Worm (Caenorhabditis elegans) whole organism, young adult: ENCODE results near the gene Y57G11C.5.

Experiments
- B0261.1 ChIP-seq: sonication (generic microtip); optimal IDR thresholded peaks from 2 replicates; lab custom pipeline; 2016; ENCODE audit warnings: mild to moderate bottlenecking, missing genetic modification characterization, moderate library complexity, missing compliant biosample characterization
- C17E4.6 ChIP-seq: fragments of 200-800 bp; sonication (Bioruptor generic); IDR thresholded peaks from 2 replicates; pipeline ENCODE4 v1.3.6; 2022; ENCODE audit warnings: missing genetic modification reagents, missing genetic modification characterization, missing compliant biosample characterization
- F10E7.11 ChIP-seq: sonication (generic microtip); optimal IDR thresholded peaks from 2 replicates; lab custom pipeline; 2017; ENCODE audit warnings: mild to moderate bottlenecking, missing genetic modification characterization, moderate library complexity, missing compliant biosample characterization
- F23B12.7 ChIP-seq: sonication (generic microtip); optimal IDR thresholded peaks from 2 replicates; lab custom pipeline; 2017; ENCODE audit warnings: missing genetic modification characterization, mild to moderate bottlenecking, missing compliant biosample characterization, antibody characterized with exemption, moderate library complexity; ENCODE audit not compliant: insufficient read depth
- F37B4.10 ChIP-seq: fragments of 200-800 bp; sonication (Bioruptor generic); IDR thresholded peaks from 2 replicates; pipeline ENCODE4 v1.3.6; 2022; ENCODE audit warnings: missing genetic modification characterization, missing compliant biosample characterization
- F49E8.2 ChIP-seq: sonication (generic microtip); optimal IDR thresholded peaks from 3 replicates; lab custom pipeline; 2017; ENCODE audit warnings: missing genetic modification characterization, mild to moderate bottlenecking, missing compliant biosample characterization, antibody characterized with exemption, moderate library complexity; ENCODE audit not compliant: insufficient read depth
- F57A8.1 ChIP-seq: fragments of 200-800 bp; sonication (Bioruptor generic); optimal IDR thresholded peaks from 2 replicates; lab custom pipeline; 2018; ENCODE audit warnings: mild to moderate bottlenecking, missing genetic modification characterization, moderate library complexity, missing compliant biosample characterization
- F57C9.4 ChIP-seq: sonication (generic microtip); optimal IDR thresholded peaks from 2 replicates; lab custom pipeline; 2017; ENCODE audit warnings: mild to moderate bottlenecking, missing genetic modification characterization, missing compliant biosample characterization
- K11D2.4 ChIP-seq: fragments of 200-800 bp; sonication (Bioruptor generic); IDR thresholded peaks from 2 replicates; pipeline ENCODE4 v1.3.6; 2022; ENCODE audit warnings: missing genetic modification reagents, missing genetic modification characterization, missing compliant biosample characterization
- T26A5.8 ChIP-seq: sonication (generic microtip); optimal IDR thresholded peaks from 2 replicates; lab custom pipeline; 2016; ENCODE audit warnings: missing genetic modification characterization, missing compliant biosample characterization
- Y67H2A.10 ChIP-seq: fragments of 200-800 bp; sonication (Bioruptor generic); conservative IDR thresholded peaks from 2 replicates; pipeline ENCODE4 v1.3.6; 2022; ENCODE audit warnings: missing genetic modification reagents, missing genetic modification characterization, missing compliant biosample characterization
- Y79H2A.3 ChIP-seq: fragments of 200-800 bp; sonication (Bioruptor generic); conservative IDR thresholded peaks from 2 replicates; pipeline ENCODE4 v1.3.6; 2022; ENCODE audit warnings: missing genetic modification reagents, missing genetic modification characterization, missing compliant biosample characterization
- akir-1 ChIP-seq: fragments of 200-800 bp; sonication (Bioruptor generic); optimal IDR thresholded peaks from 2 replicates; lab custom pipeline; 2018; ENCODE audit warnings: mild to moderate bottlenecking, missing genetic modification characterization, moderate library complexity, missing compliant biosample characterization
- ama-1 ChIP-seq, 3 experiments: fragments of 150-350 bp in 1 of 3; sonication (generic microtip) in 2 of 3; optimal IDR thresholded peaks; 2 replicates each; lab custom pipeline; 2014 to 2018; ENCODE audit warnings: missing biosample characterization in 2 of 3, missing genetic modification characterization in 2 of 3, missing genetic modification reagents in 2 of 3
- aptf-3 ChIP-seq: fragments of 200-800 bp; sonication (Bioruptor generic); IDR thresholded peaks from 2 replicates; pipeline ENCODE4 v1.3.6; 2022; ENCODE audit warnings: missing genetic modification characterization, missing compliant biosample characterization
- attf-5 ChIP-seq: fragments of 200-800 bp; sonication (Bioruptor generic); optimal IDR thresholded peaks from 2 replicates; lab custom pipeline; 2018; ENCODE audit warnings: mild to moderate bottlenecking, missing genetic modification characterization, missing compliant biosample characterization
- ceh-91 ChIP-seq: fragments of 200-800 bp; sonication (Bioruptor generic); IDR thresholded peaks from 2 replicates; pipeline ENCODE4 v1.3.6; 2022; ENCODE audit warnings: missing genetic modification reagents, missing genetic modification characterization, missing compliant biosample characterization
- die-1 ChIP-seq: sonication (generic microtip); optimal IDR thresholded peaks from 2 replicates; lab custom pipeline; 2016; ENCODE audit warnings: missing genotype, mild to moderate bottlenecking, missing genetic modification characterization, missing compliant biosample characterization
- dox-1 ChIP-seq: fragments of 200-800 bp; sonication (Bioruptor generic); IDR thresholded peaks from 2 replicates; pipeline ENCODE4 v1.3.6; 2022; ENCODE audit warnings: missing genetic modification reagents, missing genetic modification characterization, missing compliant biosample characterization
- dpl-1 ChIP-seq: fragments of 150-350 bp; optimal IDR thresholded peaks from 2 replicates; lab custom pipeline; 2014; ENCODE audit warnings: missing biosample characterization, missing genetic modification reagents, missing genetic modification characterization
- efl-1 ChIP-seq: fragments of 150-350 bp; optimal IDR thresholded peaks from 2 replicates; lab custom pipeline; 2014; ENCODE audit warnings: missing biosample characterization, missing genetic modification reagents, missing genetic modification characterization
- egrh-3 ChIP-seq: fragments of 200-800 bp; sonication (Bioruptor generic); IDR thresholded peaks from 2 replicates; pipeline ENCODE4 v1.3.6; 2022; ENCODE audit warnings: missing genetic modification reagents, missing genetic modification characterization, missing compliant biosample characterization
- ekl-4 ChIP-seq: fragments of 200-800 bp; sonication (Bioruptor generic); IDR thresholded peaks from 2 replicates; pipeline ENCODE4 v1.3.6; 2022; ENCODE audit warnings: missing genetic modification reagents, missing genetic modification characterization, missing compliant biosample characterization
- him-1 ChIP-seq: sonication (generic microtip); optimal IDR thresholded peaks from 2 replicates; lab custom pipeline; 2016; ENCODE audit warnings: missing genotype, missing genetic modification reagents, missing genetic modification characterization, missing compliant biosample characterization
- hlh-12 ChIP-seq: sonication (generic microtip); optimal IDR thresholded peaks from 2 replicates; lab custom pipeline; 2016; ENCODE audit warnings: missing genetic modification characterization, missing compliant biosample characterization
- hmg-20 ChIP-seq: fragments of 200-800 bp; sonication (Bioruptor generic); IDR thresholded peaks from 2 replicates; pipeline ENCODE4 v1.3.6; 2022; ENCODE audit warnings: missing genetic modification reagents, missing genetic modification characterization, missing compliant biosample characterization
- hrde-1 ChIP-seq: sonication (generic microtip); optimal IDR thresholded peaks from 2 replicates; lab custom pipeline; 2016; ENCODE audit warnings: missing genetic modification characterization, mild to moderate bottlenecking, missing compliant biosample characterization, moderate library complexity, missing genotype, missing genetic modification reagents, borderline replicate concordance
- let-526 ChIP-seq: fragments of 200-800 bp; sonication (Bioruptor generic); IDR thresholded peaks from 2 replicates; pipeline ENCODE4 v1.3.6; 2022; ENCODE audit warnings: missing genetic modification reagents, missing genetic modification characterization, missing compliant biosample characterization
- let-607 ChIP-seq, 2 experiments: fragments of 200-800 bp in 1 of 2; sonication (Bioruptor generic) in 1 of 2; sonication (generic microtip) in 1 of 2; optimal IDR thresholded peaks; 2 replicates each; lab custom pipeline; 2016 to 2018; ENCODE audit warnings: mild to moderate bottlenecking in 2 of 2, missing compliant biosample characterization in 2 of 2, missing genetic modification characterization in 2 of 2, moderate library complexity in 2 of 2, missing genotype in 1 of 2
- lin-26 ChIP-seq: fragments of 200-800 bp; sonication (Bioruptor generic); IDR thresholded peaks from 2 replicates; pipeline ENCODE4 v1.3.6; 2022; ENCODE audit warnings: missing genetic modification reagents, missing genetic modification characterization, missing compliant biosample characterization
- lin-35 ChIP-seq, 3 experiments: fragments of 150-350 bp in 2 of 3; sonication (generic microtip) in 1 of 3; optimal IDR thresholded peaks; 2 replicates each; lab custom pipeline; 2014 to 2018; ENCODE audit warnings: missing biosample characterization in 3 of 3, missing genetic modification characterization in 3 of 3, missing genetic modification reagents in 3 of 3
- lin-54 ChIP-seq: fragments of 200-800 bp; sonication (Bioruptor generic); optimal IDR thresholded peaks from 2 replicates; lab custom pipeline; 2018; ENCODE audit warnings: mild to moderate bottlenecking, missing genetic modification characterization, missing compliant biosample characterization
- lsl-1 ChIP-seq: fragments of 200-800 bp; sonication (Bioruptor generic); optimal IDR thresholded peaks from 2 replicates; lab custom pipeline; 2018; ENCODE audit warnings: mild to moderate bottlenecking, missing genetic modification characterization, moderate library complexity, missing compliant biosample characterization
- madf-10 ChIP-seq: sonication (generic microtip); optimal IDR thresholded peaks from 2 replicates; lab custom pipeline; 2016; ENCODE audit warnings: mild to moderate bottlenecking, missing genetic modification characterization, missing compliant biosample characterization
- madf-6 ChIP-seq: fragments of 200-800 bp; sonication (Bioruptor generic); IDR thresholded peaks from 2 replicates; pipeline ENCODE4 v1.3.6; 2022; ENCODE audit warnings: missing genetic modification reagents, missing genetic modification characterization, missing compliant biosample characterization
- mcd-1 ChIP-seq: fragments of 200-800 bp; sonication (Bioruptor generic); IDR thresholded peaks from 2 replicates; pipeline ENCODE4 v1.3.6; 2022; ENCODE audit warnings: missing genetic modification reagents, missing genetic modification characterization, missing compliant biosample characterization
- nfyb-1 ChIP-seq: fragments of 200-800 bp; sonication (Bioruptor generic); IDR thresholded peaks from 2 replicates; pipeline ENCODE4 v1.3.6; 2022; ENCODE audit warnings: missing genetic modification reagents, missing genetic modification characterization, missing compliant biosample characterization
- nhr-90 ChIP-seq: sonication (generic microtip); optimal IDR thresholded peaks from 2 replicates; lab custom pipeline; 2016; ENCODE audit warnings: missing genotype, mild to moderate bottlenecking, missing genetic modification characterization, missing compliant biosample characterization
- rec-8 ChIP-seq, 2 experiments: sonication (generic microtip); optimal IDR thresholded peaks; 2 replicates each; lab custom pipeline; 2016; ENCODE audit warnings: mild to moderate bottlenecking in 2 of 2, missing genetic modification characterization in 2 of 2, missing genetic modification reagents in 2 of 2, missing genotype in 2 of 2, missing biosample characterization in 1 of 2, missing compliant biosample characterization in 1 of 2, moderate library complexity in 1 of 2
- snpc-3.4 ChIP-seq: sonication (generic microtip); optimal IDR thresholded peaks from 2 replicates; lab custom pipeline; 2017; ENCODE audit warnings: missing genetic modification characterization, mild to moderate bottlenecking, missing compliant biosample characterization, antibody characterized with exemption, moderate library complexity, missing genotype, missing genetic modification reagents
- snpc-4 ChIP-seq, 5 experiments: fragments of 150-350 bp in 1 of 5; sonication (generic microtip) in 4 of 5; optimal IDR thresholded peaks; 2 replicates each; lab custom pipeline; 2014 to 2018; ENCODE audit warnings: missing genetic modification characterization in 5 of 5, missing biosample characterization in 3 of 5, antibody characterized with exemption in 2 of 5, mild to moderate bottlenecking in 2 of 5, missing compliant biosample characterization in 2 of 5, missing genotype in 2 of 5, moderate library complexity in 2 of 5, missing genetic modification reagents in 1 of 5
- xnd-1 ChIP-seq: sonication (generic microtip); optimal IDR thresholded peaks from 2 replicates; lab custom pipeline; 2016; ENCODE audit warnings: missing genotype, missing genetic modification reagents, missing genetic modification characterization, missing compliant biosample characterization
- ztf-22 ChIP-seq: fragments of 200-800 bp; sonication (Bioruptor generic); optimal IDR thresholded peaks from 2 replicates; lab custom pipeline; 2018; ENCODE audit warnings: mild to moderate bottlenecking, missing genetic modification characterization, moderate library complexity, missing compliant biosample characterization
- ztf-25 ChIP-seq: fragments of 200-800 bp; sonication (Bioruptor generic); IDR thresholded peaks from 2 replicates; pipeline ENCODE4 v1.3.6; 2022; ENCODE audit warnings: missing genetic modification reagents, missing genetic modification characterization, missing compliant biosample characterization
- ztf-26 ChIP-seq: sonication (generic microtip); optimal IDR thresholded peaks from 2 replicates; lab custom pipeline; 2017; ENCODE audit warnings: missing genetic modification characterization, missing compliant biosample characterization
- ztf-3 ChIP-seq: fragments of 200-800 bp; sonication (Bioruptor generic); optimal IDR thresholded peaks from 2 replicates; lab custom pipeline; 2018; ENCODE audit warnings: mild to moderate bottlenecking, missing genetic modification characterization, missing compliant biosample characterization

Y57G11C.5 gene

ce11 chrIV:14764719-14765173, 490 bp downstream of the Y57G11C.5 start (continued):
- TF ChIP-seq akir-1 (GFP tag; lab: Kevin White, UChicago) (no peak), F57A8.1 (GFP tag; lab: Kevin White, UChicago) (no peak), attf-5 (GFP tag; lab: Kevin White, UChicago) (no peak), xnd-1 (tag; lab: Kevin White, UChicago) (peak; percentile 98), egrh-3 (no peak), C17E4.6 (GFP tag; lab: Robert Waterston, UW) (peak; percentile 42; the same call in 1 of the 2 replicates), ekl-4 (GFP tag; lab: Robert Waterston, UW) (peak; percentile 71), ztf-3 (GFP tag; lab: Kevin White, UChicago) (no peak), snpc-4 (GFP tag; optimal IDR thresholded peaks at IDR 0.05; lab: Kevin White, UChicago) (peak; percentile 97), snpc-4 (tag; optimal IDR thresholded peaks at IDR 0.05; lab: Kevin White, UChicago) (peak; percentile 95 to 99 (median 98)), madf-10 (tag; lab: Kevin White, UChicago) (no peak), lin-54 (GFP tag; lab: Kevin White, UChicago) (peak; percentile 70), hlh-12 (no peak), T26A5.8 (no peak), K11D2.4 (GFP tag; lab: Robert Waterston, UW) (0 out of 2 replicates have a peak, but pooled peaks have one; percentile 43), ama-1 (optimal IDR thresholded peaks at IDR 0.05; lab: Kevin White, UChicago) (no peak), ama-1 (GFP tag; optimal IDR thresholded peaks at IDR 0.05; lab: Kevin White, UChicago) (peak in 1 of 2 experiments; percentile 41), F10E7.11 (tag; lab: Kevin White, UChicago) (no peak), nhr-90 (tag; lab: Kevin White, UChicago) (no peak), lin-26 (peak; percentile 88; the same call in 1 of the 2 replicates), aptf-3 (GFP tag; lab: Robert Waterston, UW) (no peak), die-1 (tag; lab: Kevin White, UChicago) (peak; percentile 47), let-526 (GFP tag; lab: Robert Waterston, UW) (no peak), dpl-1 (no peak), ztf-26 (tag; lab: Kevin White, UChicago) (no peak), him-1 (tag; lab: Kevin White, UChicago) (peak; percentile 74), hmg-20 (peak; percentile 45; the same call in 1 of the 2 replicates), F37B4.10 (GFP tag; lab: Robert Waterston, UW) (no peak), mcd-1 (GFP tag; lab: Robert Waterston, UW) (peak; percentile 76), let-607 (tag; optimal IDR thresholded peaks at IDR 0.05; lab: Kevin White, UChicago) (no peak), rec-8 (tag; optimal IDR thresholded peaks at IDR 0.05; lab: Kevin White, UChicago) (no peak), lin-35 (GFP tag; optimal IDR thresholded peaks at IDR 0.05; lab: Kevin White, UChicago) (no peak), nfyb-1 (peak; percentile 68; the same call in 1 of the 2 replicates), Y67H2A.10 (GFP tag; lab: Robert Waterston, UW) (0 out of 2 replicates have a peak, but pooled peaks have one; percentile 32), ztf-25 (GFP tag; lab: Robert Waterston, UW) (0 out of 2 replicates have a peak, but pooled peaks have one; percentile 3), madf-6 (GFP tag; lab: Robert Waterston, UW) (peak; percentile 100), dox-1 (GFP tag; lab: Robert Waterston, UW) (peak; percentile 85), ceh-91 (GFP tag; lab: Robert Waterston, UW) (peak; percentile 63; the same call in 1 of the 2 replicates), lsl-1 (peak; percentile 96), F57C9.4 (tag; lab: Kevin White, UChicago) (no peak), F49E8.2 (peak; percentile 71), efl-1 (peak; percentile 25), B0261.1 (no peak), ztf-22 (GFP tag; lab: Kevin White, UChicago) (no peak), Y79H2A.3 (GFP tag; lab: Robert Waterston, UW) (0 out of 2 replicates have a peak, but pooled peaks have one; percentile 12), snpc-3.4 (tag; lab: Kevin White, UChicago) (peak; percentile 95), hrde-1 (tag; lab: Kevin White, UChicago) (peak; percentile 53), F23B12.7 (tag; lab: Kevin White, UChicago) (peak; percentile 38)
